Worm (Caenorhabditis elegans) whole organism, midembryonic: ENCODE results near the gene cyp-34A8.

ENCODE experiments used
- cog-1 ChIP-seq: sonication (generic microtip); optimal IDR thresholded peaks from 2 replicates; lab custom pipeline; 2016; ENCODE audit warnings: missing genetic modification characterization, missing compliant biosample characterization
- ztf-23 ChIP-seq: fragments of 200-800 bp; sonication (Bioruptor generic); IDR thresholded peaks from 2 replicates; pipeline ENCODE4 v1.3.6; 2022; ENCODE audit warnings: missing genetic modification reagents, missing genetic modification characterization, missing compliant biosample characterization
- ztf-29 ChIP-seq: fragments of 200-800 bp; sonication (Bioruptor generic); IDR thresholded peaks from 2 replicates; pipeline ENCODE4 v1.3.6; 2022; ENCODE audit warnings: missing genetic modification reagents, missing genetic modification characterization, missing compliant biosample characterization

ce11 chrV:3953739-3954138, 13.9 kb downstream of the cyp-34A8 start, which contains the start of gene str-247:
- TF ChIP-seq cog-1 (tag; lab: Kevin White, UChicago): no peak
- no peak for TF ChIP-seq ztf-29 (GFP tag; lab: Robert Waterston, UW)
- no peak for TF ChIP-seq ztf-23
